Fruit fly (Drosophila melanogaster): Measurements from ENCODE around the gene Him.

The Him gene

dm6 chrX:18208930-18209477 lies at the start of gene Him:
Gene Him (plus strand): TSS chrX:18209427.
- no peak for TF ChIP-seq noc (tag; optimal IDR thresholded peaks at IDR 0.05)

DNA sequence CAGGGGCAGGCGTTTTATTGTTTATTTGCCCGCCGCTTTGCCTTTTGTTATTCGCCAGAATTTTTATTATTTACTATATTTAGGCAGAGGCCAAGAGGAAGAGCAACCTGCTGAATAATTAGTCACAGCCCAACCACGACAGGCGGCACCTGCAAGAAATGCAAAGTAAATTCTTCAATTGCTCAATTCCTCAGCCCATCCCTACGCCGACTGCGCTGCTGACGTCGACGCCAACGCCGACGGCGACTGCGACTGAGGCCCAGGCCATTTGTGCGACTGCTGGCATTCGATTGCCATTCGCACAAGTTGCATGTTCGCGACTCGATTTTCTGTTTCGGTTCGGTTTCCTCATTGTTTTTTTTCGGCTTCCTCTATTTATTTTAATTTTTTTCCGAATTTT lies 31.9 kb upstream of the Him start, which contains the start of gene Frq2:
Gene Frq2 (plus strand): TSS at position 301 of the 400 bp plus-strand sequence.
- TF ChIP-seq noc (tag; optimal IDR thresholded peaks at IDR 0.05): no peak

- TF ChIP-seq noc (tag; optimal IDR thresholded peaks at IDR 0.05): no peak
Observed at dm6 chrX:18179372-18179771, 29.9 kb upstream of the Him start, which contains the start of gene Andorra. Gene Andorra (minus strand): TSS chrX:18179472.

DNA sequence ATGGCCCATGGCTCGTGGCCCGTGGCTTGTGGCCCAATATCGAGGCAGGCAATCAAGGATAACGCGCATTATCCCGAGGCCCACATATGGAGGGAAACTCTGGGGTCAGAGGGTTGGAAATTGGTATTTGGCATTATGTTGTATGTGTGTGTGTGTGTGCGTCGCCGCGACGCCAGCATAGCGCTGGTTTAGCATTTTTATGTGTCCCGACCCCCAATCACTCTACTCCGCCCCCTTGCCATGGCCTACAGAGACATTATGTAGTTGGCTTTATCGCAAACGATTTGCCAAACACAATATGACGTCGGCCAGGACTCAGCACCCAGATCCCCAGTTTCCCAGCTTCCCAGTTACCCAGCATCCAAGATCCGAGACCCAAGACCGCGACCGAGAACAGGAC lies 28.1 kb upstream of the Him start:
- TF ChIP-seq noc (tag; optimal IDR thresholded peaks at IDR 0.05): no peak

dm6 chrX:18185944-18186343 lies 23.3 kb upstream of the Him start:
- TF ChIP-seq noc (tag; optimal IDR thresholded peaks at IDR 0.05): no peak

- TF ChIP-seq noc (tag; optimal IDR thresholded peaks at IDR 0.05): no peak
Observed at dm6 chrX:18197642-18198041, 11.6 kb upstream of the Him start.

DNA sequence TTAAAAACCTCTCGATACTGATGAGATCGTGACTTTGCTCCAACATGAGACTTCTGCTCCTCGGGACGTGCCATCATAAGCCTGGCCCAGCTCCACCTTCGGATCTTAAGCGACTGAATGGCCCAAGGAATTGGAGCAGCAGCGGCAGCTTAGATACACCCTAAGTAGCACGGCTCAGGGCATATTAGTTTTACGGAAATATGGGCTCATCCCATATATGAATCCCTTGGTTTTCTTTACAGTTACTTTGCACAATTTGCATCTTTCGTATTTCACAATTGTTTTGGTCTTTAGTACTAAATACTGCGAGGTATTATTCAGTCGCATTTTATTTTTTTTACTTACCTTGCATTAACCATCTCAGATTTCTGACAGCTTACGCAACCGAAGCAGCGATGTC lies 4.2 kb upstream of the Him start, which contains the start of gene Hesr:
Gene Hesr (minus strand): TSS at position 101 of the 400 bp plus-strand sequence.
- no peak for TF ChIP-seq noc (tag; optimal IDR thresholded peaks at IDR 0.05)

dm6 chrX:18207533-18207932 lies 1.7 kb upstream of the Him start:
- TF ChIP-seq noc (tag; optimal IDR thresholded peaks at IDR 0.05): no peak

- TF ChIP-seq noc (tag; optimal IDR thresholded peaks at IDR 0.05): no peak
Observed at dm6 chrX:18208079-18208865, 955 bp upstream of the Him start.

- no peak for TF ChIP-seq noc (tag; optimal IDR thresholded peaks at IDR 0.05)
Observed at dm6 chrX:18225976-18226375, 16.7 kb downstream of the Him start, which contains the start of gene CG33639. Gene CG33639 (minus strand): TSS chrX:18226076.

DNA sequence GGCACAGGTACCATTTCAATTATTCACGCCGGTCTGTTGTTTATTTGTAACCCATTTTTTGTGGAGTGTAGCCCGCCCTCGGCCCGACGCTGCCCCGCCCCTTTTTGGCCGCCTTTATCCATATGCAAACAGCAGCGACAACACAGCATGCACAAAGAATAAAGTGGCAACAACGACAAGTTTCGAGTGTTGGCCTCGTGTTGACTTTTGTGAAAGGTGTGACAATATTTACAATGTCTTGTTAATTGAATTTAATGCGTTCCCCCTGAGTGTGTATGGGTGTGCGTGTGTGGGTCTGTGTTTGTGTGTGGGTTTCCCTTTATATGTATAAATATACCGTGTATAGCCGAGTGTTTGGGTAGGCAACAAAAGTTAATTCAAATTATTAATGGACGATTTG lies 28.7 kb downstream of the Him start:
- TF ChIP-seq noc (tag; optimal IDR thresholded peaks at IDR 0.05): no peak

- no peak for TF ChIP-seq noc (tag; optimal IDR thresholded peaks at IDR 0.05)
Observed at dm6 chrX:18238449-18238848, 29.2 kb downstream of the Him start.

dm6 chrX:18239301-18239700 lies 30.1 kb downstream of the Him start:
- TF ChIP-seq noc (tag; optimal IDR thresholded peaks at IDR 0.05): no peak

- TF ChIP-seq noc (tag; optimal IDR thresholded peaks at IDR 0.05): no peak
Observed at dm6 chrX:18241267-18241666, 32.0 kb downstream of the Him start.

DNA sequence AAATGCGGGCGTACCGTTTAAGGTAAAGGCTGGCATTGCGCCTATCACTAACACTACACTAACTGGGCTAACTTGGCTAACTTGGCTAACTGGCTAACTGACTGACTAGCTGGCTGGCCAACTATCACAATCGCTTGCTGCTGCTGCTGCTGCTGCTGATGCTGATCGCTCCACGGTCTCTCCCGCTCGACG lies 33.9 kb downstream of the Him start, which contains the start of gene upd2:
Gene upd2 (minus strand): TSS at position 101 of the 192 bp plus-strand sequence.
- no peak for TF ChIP-seq noc (tag; optimal IDR thresholded peaks at IDR 0.05)

dm6 chrX:18243376-18244272 lies 34.4 kb downstream of the Him start:
- TF ChIP-seq noc (tag; optimal IDR thresholded peaks at IDR 0.05): no peak

DNA sequence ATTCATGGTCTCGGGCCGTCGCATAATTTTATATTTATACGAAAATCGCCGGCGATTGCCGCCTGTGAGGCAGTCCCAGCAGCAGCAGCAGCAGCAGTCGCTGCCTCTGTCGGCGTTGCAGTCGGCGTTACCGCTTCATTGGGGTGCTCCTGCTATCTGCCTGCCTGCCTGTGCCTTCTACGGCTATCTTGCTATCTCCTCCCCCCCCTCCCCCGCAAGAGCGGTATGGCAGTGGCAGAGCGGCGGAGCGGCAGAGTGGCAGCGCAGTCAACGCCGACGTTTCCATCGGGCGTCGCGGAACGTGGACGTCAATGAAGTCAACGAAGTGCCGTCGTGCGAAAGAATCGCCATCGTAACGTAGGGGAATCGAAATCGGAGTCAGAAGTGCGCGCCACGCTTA lies 36.0 kb downstream of the Him start:
- no peak for TF ChIP-seq noc (tag; optimal IDR thresholded peaks at IDR 0.05)

Measured in whole organism, larva.